Worm (Caenorhabditis elegans): Measurements from ENCODE around the gene nol-6.

DNA sequence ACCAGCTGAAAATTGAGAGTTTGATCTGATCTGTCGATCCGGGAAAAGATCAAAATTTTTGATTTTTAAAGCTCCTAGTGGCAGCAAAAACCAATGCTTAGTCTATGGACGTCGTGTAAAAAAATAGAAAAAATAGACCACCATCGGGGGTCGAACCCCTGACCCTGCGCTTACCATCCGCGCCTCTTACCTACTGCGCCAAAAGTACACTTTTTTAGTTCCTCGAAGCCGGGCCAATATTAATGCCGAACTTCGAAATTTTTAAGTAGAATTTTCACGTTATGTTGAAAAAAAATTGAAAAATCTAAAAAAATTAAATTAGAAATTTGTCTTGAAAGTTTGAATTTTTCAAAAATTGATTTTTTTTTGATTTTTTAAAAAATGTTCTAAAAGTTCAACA is 40.7 kb upstream of the nol-6 start:
- no peak for TF ChIP-seq nhr-28 (tag; optimal IDR thresholded peaks at IDR 0.05)
- no peak for TF ChIP-seq pha-4 (tag; optimal IDR thresholded peaks at IDR 0.05)
- TF ChIP-seq nhr-12 (tag; optimal IDR thresholded peaks at IDR 0.05): no peak
- no peak for TF ChIP-seq unc-62 (GFP tag; optimal IDR thresholded peaks at IDR 0.05)
- TF ChIP-seq blmp-1 (tag; optimal IDR thresholded peaks at IDR 0.05): no peak
- no peak for TF ChIP-seq snpc-4 (tag; optimal IDR thresholded peaks at IDR 0.05)

Data from whole organism, mixed stage, embryonic.